Worm (Caenorhabditis elegans): ENCODE data around the gene npp-25.

The npp-25 gene

ce11 chrIII:12951362-12952228 is 25.8 kb upstream of the npp-25 start, which contains the start of gene Y39E4A.1 (continued):
- TF ChIP-seq cey-2 (tag; optimal IDR thresholded peaks at IDR 0.05; ENCODE audit: borderline replicate concordance, insufficient read depth) (no peak), egl-27 (tag; optimal IDR thresholded peaks at IDR 0.05) (no peak), ama-1 (optimal IDR thresholded peaks at IDR 0.05) (no peak), pqm-1 (tag; optimal IDR thresholded peaks at IDR 0.05) (no peak), nhr-237 (tag; optimal IDR thresholded peaks at IDR 0.05) (no peak), hlh-30 (tag; optimal IDR thresholded peaks at IDR 0.05; ENCODE audit: insufficient read depth) (no peak)

ce11 chrIII:12945072-12945471 is 19.3 kb upstream of the npp-25 start:
- TF ChIP-seq saeg-2 (GFP tag; IDR thresholded peaks at IDR 0.05) = no peak
- TF ChIP-seq hmg-1.1 (GFP tag; IDR thresholded peaks at IDR 0.05) = 0 out of 2 replicates have a peak, but pooled peaks have one; percentile 17
- TF ChIP-seq ceh-20 (GFP tag; IDR thresholded peaks at IDR 0.05) = peak; percentile 38; the same call in 1 of the 2 replicates

- TF ChIP-seq snpc-4 (tag; optimal IDR thresholded peaks at IDR 0.05) (no peak), Y105C5A.15 (GFP tag; IDR thresholded peaks at IDR 0.05) (no peak), mep-1 (tag; optimal IDR thresholded peaks at IDR 0.05) (no peak), unc-130 (GFP tag; optimal IDR thresholded peaks at IDR 0.05) (no peak), nhr-76 (tag; optimal IDR thresholded peaks at IDR 0.05) (no peak), nhr-25 (tag; optimal IDR thresholded peaks at IDR 0.05; ENCODE audit: borderline replicate concordance, insufficient read depth) (no peak), ceh-82 (tag; optimal IDR thresholded peaks at IDR 0.05) (no peak), jun-1 (tag; optimal IDR thresholded peaks at IDR 0.05) (no peak), lin-39 (tag; optimal IDR thresholded peaks at IDR 0.05) (no peak), ZK546.5 (tag; optimal IDR thresholded peaks at IDR 0.05) (no peak)
Measured at ce11 chrIII:12944064-12944463, 18.3 kb upstream of the npp-25 start.

- TF ChIP-seq mdt-29 (GFP tag; IDR thresholded peaks at IDR 0.05) = 0 out of 2 replicates have a peak, but pooled peaks have one; percentile 23
- peak; percentile 7 for TF ChIP-seq dve-1 (tag; optimal IDR thresholded peaks at IDR 0.05; ENCODE audit: insufficient read depth)
- TF ChIP-seq egl-43 (GFP tag; IDR thresholded peaks at IDR 0.05) = 0 out of 2 replicates have a peak, but pooled peaks have one; percentile 9
- TF ChIP-seq hlh-11 (tag; optimal IDR thresholded peaks at IDR 0.05) = peak; percentile 3
- TF ChIP-seq set-16 (GFP tag; IDR thresholded peaks at IDR 0.05) = peak; percentile 39; the same call in 1 of the 2 replicates
- TF ChIP-seq gei-8 (GFP tag; optimal IDR thresholded peaks at IDR 0.05) = peak; percentile 6
- peak; percentile 42 for TF ChIP-seq fkh-10 (GFP tag; optimal IDR thresholded peaks at IDR 0.05)
- TF ChIP-seq lin-38 (GFP tag; IDR thresholded peaks at IDR 0.05) = peak; percentile 30; the same call in 1 of the 2 replicates
- TF ChIP-seq tra-1 (GFP tag; IDR thresholded peaks at IDR 0.05) = no peak
- no peak for TF ChIP-seq lim-7 (GFP tag; IDR thresholded peaks at IDR 0.05)
- peak; percentile 32 for TF ChIP-seq rbr-2 (tag; optimal IDR thresholded peaks at IDR 0.05)
- peak; percentile 79 for TF ChIP-seq aha-1 (tag)
- TF ChIP-seq saeg-2 (GFP tag; IDR thresholded peaks at IDR 0.05) = no peak
- TF ChIP-seq lsy-2 (tag; optimal IDR thresholded peaks at IDR 0.05) = peak in 1 of 2 experiments; percentile 14
- peak; percentile 49; the same call in 1 of the 2 replicates for TF ChIP-seq pha-4 (GFP tag; IDR thresholded peaks at IDR 0.05)
- no peak for TF ChIP-seq pha-4 (tag; optimal IDR thresholded peaks at IDR 0.05)
- peak; percentile 39; the same call in 1 of the 2 replicates for TF ChIP-seq ceh-20 (GFP tag; IDR thresholded peaks at IDR 0.05)
- TF ChIP-seq ceh-62 (tag; optimal IDR thresholded peaks at IDR 0.05) = no peak
- no peak for TF ChIP-seq egl-27 (tag; optimal IDR thresholded peaks at IDR 0.05)
Measured at ce11 chrIII:12942307-12942706, 16.5 kb upstream of the npp-25 start, which contains the start of gene unc-25. Gene unc-25, plus strand, starts transcription at chrIII:12942651.
